Worm (Caenorhabditis elegans): ENCODE measurements around the gene lipl-1.

ce11 chrV:12964076-12964475, 44.3 kb downstream of the lipl-1 start, which contains the start of gene srd-35:
- TF ChIP-seq tlp-1 (tag; optimal IDR thresholded peaks at IDR 0.05) = no peak
- TF ChIP-seq unc-62 (GFP tag; optimal IDR thresholded peaks at IDR 0.05) = no peak
- TF ChIP-seq unc-130 (tag; optimal IDR thresholded peaks at IDR 0.05) = no peak
- TF ChIP-seq lin-15B (tag; optimal IDR thresholded peaks at IDR 0.05) = no peak
- TF ChIP-seq elt-3 (tag; optimal IDR thresholded peaks at IDR 0.05) = no peak
- TF ChIP-seq pqm-1 (tag; optimal IDR thresholded peaks at IDR 0.05) = no peak
- no peak for TF ChIP-seq pag-3 (tag; optimal IDR thresholded peaks at IDR 0.05; ENCODE audit: borderline replicate concordance, insufficient read depth)
- no peak for TF ChIP-seq nhr-12 (tag; optimal IDR thresholded peaks at IDR 0.05)
- TF ChIP-seq ztf-4 (tag; optimal IDR thresholded peaks at IDR 0.05) = no peak
- no peak for TF ChIP-seq grh-1 (GFP tag; IDR thresholded peaks at IDR 0.05)
- TF ChIP-seq zip-4 (GFP tag; optimal IDR thresholded peaks at IDR 0.05) = no peak
- no peak for TF ChIP-seq nhr-90 (tag; optimal IDR thresholded peaks at IDR 0.05; ENCODE audit: poor library complexity)

All from whole organism, L1 larva.